Worm (Caenorhabditis elegans) whole organism, midembryonic: ENCODE data around the gene dlat-2.

Experiments used
- T22C8.4 ChIP-seq: fragments of 200-800 bp; sonication (Bioruptor generic); IDR thresholded peaks from 2 replicates; pipeline ENCODE4 v1.3.6; 2022; ENCODE audit warnings: missing genetic modification characterization, missing compliant biosample characterization
- cog-1 ChIP-seq: sonication (generic microtip); optimal IDR thresholded peaks from 2 replicates; lab custom pipeline; 2016; ENCODE audit warnings: missing genetic modification characterization, missing compliant biosample characterization
- flt-1 ChIP-seq: fragments of 200-800 bp; sonication (Bioruptor generic); IDR thresholded peaks from 2 replicates; pipeline ENCODE4 v1.3.6; 2022; ENCODE audit warnings: missing genetic modification characterization, missing compliant biosample characterization
- klf-2 ChIP-seq: fragments of 200-800 bp; sonication (Bioruptor generic); conservative IDR thresholded peaks from 2 replicates; pipeline ENCODE4 v1.3.6; 2022; ENCODE audit warnings: missing genetic modification reagents, missing genetic modification characterization, missing compliant biosample characterization
- med-1 ChIP-seq: sonication (generic microtip); optimal IDR thresholded peaks from 2 replicates; lab custom pipeline; 2017; ENCODE audit warnings: missing genetic modification characterization, mild to moderate bottlenecking, missing compliant biosample characterization, antibody characterized with exemption, missing genetic modification reagents; ENCODE audit not compliant: insufficient read depth
- ref-1 ChIP-seq: fragments of 200-800 bp; sonication (Bioruptor generic); conservative IDR thresholded peaks from 2 replicates; pipeline ENCODE4 v1.3.6; 2022; ENCODE audit warnings: missing genetic modification reagents, missing genetic modification characterization, missing compliant biosample characterization
- tab-1 ChIP-seq: fragments of 200-800 bp; sonication (Bioruptor generic); IDR thresholded peaks from 2 replicates; pipeline ENCODE4 v1.3.6; 2022; ENCODE audit warnings: missing genetic modification characterization, missing compliant biosample characterization
- ztf-23 ChIP-seq: fragments of 200-800 bp; sonication (Bioruptor generic); IDR thresholded peaks from 2 replicates; pipeline ENCODE4 v1.3.6; 2022; ENCODE audit warnings: missing genetic modification reagents, missing genetic modification characterization, missing compliant biosample characterization
- ztf-29 ChIP-seq: fragments of 200-800 bp; sonication (Bioruptor generic); IDR thresholded peaks from 2 replicates; pipeline ENCODE4 v1.3.6; 2022; ENCODE audit warnings: missing genetic modification reagents, missing genetic modification characterization, missing compliant biosample characterization

dlat-2 gene

ce11 chrIV:17426970-17427369, 46.5 kb downstream of the dlat-2 start:
- TF ChIP-seq ztf-29 (no peak), ztf-23 (GFP tag; lab: Robert Waterston, UW) (no peak), tab-1 (GFP tag; lab: Robert Waterston, UW) (no peak), klf-2 (no peak), flt-1 (GFP tag; lab: Robert Waterston, UW) (no peak), med-1 (GFP tag; lab: Kevin White, UChicago) (no peak)

DNA sequence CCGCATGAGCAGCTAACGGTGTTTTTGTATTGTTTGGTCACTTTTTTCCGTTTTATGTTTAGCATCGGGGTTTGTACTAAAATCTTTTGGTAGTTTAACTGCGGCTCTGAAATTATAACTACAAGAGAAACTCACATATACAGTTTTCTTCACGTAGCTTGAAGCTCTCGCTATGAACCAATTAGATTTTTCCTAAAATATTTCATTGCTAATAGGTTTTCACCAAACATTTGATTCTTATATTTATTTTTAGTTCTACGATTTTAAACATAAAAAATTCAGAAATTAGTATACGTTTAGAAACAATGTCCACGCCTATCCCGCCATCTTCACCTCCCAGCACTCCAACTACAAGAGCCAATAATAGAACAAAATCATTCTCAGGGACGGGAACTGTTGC, 47.0 kb downstream of the dlat-2 start, which contains the start of gene C06A12.3:
TSS of gene C06A12.3 (plus strand) at position 301 of the 400 bp plus-strand sequence.
- TF ChIP-seq med-1 (GFP tag; lab: Kevin White, UChicago) (no peak), ref-1 (GFP tag; lab: Robert Waterston, UW) (no peak), klf-2 (no peak), ztf-23 (GFP tag; lab: Robert Waterston, UW) (no peak), ztf-29 (no peak), flt-1 (GFP tag; lab: Robert Waterston, UW) (no peak), cog-1 (tag; lab: Kevin White, UChicago) (no peak), T22C8.4 (GFP tag; lab: Robert Waterston, UW) (no peak), tab-1 (GFP tag; lab: Robert Waterston, UW) (no peak)

DNA sequence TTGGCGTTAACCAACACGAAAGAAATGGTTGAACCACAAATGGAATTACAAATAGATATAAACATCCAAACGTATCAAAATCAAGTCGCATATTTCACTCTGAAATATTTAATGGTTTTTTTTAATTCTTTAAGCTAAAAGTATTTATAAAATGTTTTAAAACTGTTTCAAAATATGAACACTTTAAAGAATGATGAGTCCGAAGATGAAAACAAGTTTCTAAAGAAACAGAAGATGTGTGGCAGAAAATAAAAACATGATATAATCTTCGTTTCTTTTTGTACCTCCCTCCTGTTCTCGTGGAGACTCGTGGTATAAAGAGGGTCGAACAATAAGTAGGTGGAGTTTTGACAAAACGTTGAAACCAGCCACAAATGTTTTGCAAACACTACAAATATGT, 50.9 kb downstream of the dlat-2 start, which contains the start of gene lact-6:
TSS of gene lact-6 (minus strand) at position 101 of the 400 bp plus-strand sequence.
- no peak for TF ChIP-seq ref-1 (GFP tag; lab: Robert Waterston, UW)
- TF ChIP-seq klf-2 = no peak
- TF ChIP-seq med-1 (GFP tag; lab: Kevin White, UChicago) = no peak
- TF ChIP-seq ztf-29 = no peak
- no peak for TF ChIP-seq tab-1 (GFP tag; lab: Robert Waterston, UW)
- TF ChIP-seq T22C8.4 (GFP tag; lab: Robert Waterston, UW) = no peak
- TF ChIP-seq cog-1 (tag; lab: Kevin White, UChicago) = no peak
